Worm (Caenorhabditis elegans) whole organism, midembryonic: ENCODE measurements around the gene F14D7.3.

Source experiments
- T22C8.4 ChIP-seq: fragments of 200-800 bp; sonication (Bioruptor generic); IDR thresholded peaks from 2 replicates; pipeline ENCODE4 v1.3.6; 2022; ENCODE audit warnings: missing genetic modification characterization, missing compliant biosample characterization
- cog-1 ChIP-seq: sonication (generic microtip); optimal IDR thresholded peaks from 2 replicates; lab custom pipeline; 2016; ENCODE audit warnings: missing genetic modification characterization, missing compliant biosample characterization
- flt-1 ChIP-seq: fragments of 200-800 bp; sonication (Bioruptor generic); IDR thresholded peaks from 2 replicates; pipeline ENCODE4 v1.3.6; 2022; ENCODE audit warnings: missing genetic modification characterization, missing compliant biosample characterization
- klf-2 ChIP-seq: fragments of 200-800 bp; sonication (Bioruptor generic); conservative IDR thresholded peaks from 2 replicates; pipeline ENCODE4 v1.3.6; 2022; ENCODE audit warnings: missing genetic modification reagents, missing genetic modification characterization, missing compliant biosample characterization
- med-1 ChIP-seq: sonication (generic microtip); optimal IDR thresholded peaks from 2 replicates; lab custom pipeline; 2017; ENCODE audit warnings: missing genetic modification characterization, mild to moderate bottlenecking, missing compliant biosample characterization, antibody characterized with exemption, missing genetic modification reagents; ENCODE audit not compliant: insufficient read depth
- ref-1 ChIP-seq: fragments of 200-800 bp; sonication (Bioruptor generic); conservative IDR thresholded peaks from 2 replicates; pipeline ENCODE4 v1.3.6; 2022; ENCODE audit warnings: missing genetic modification reagents, missing genetic modification characterization, missing compliant biosample characterization
- tab-1 ChIP-seq: fragments of 200-800 bp; sonication (Bioruptor generic); IDR thresholded peaks from 2 replicates; pipeline ENCODE4 v1.3.6; 2022; ENCODE audit warnings: missing genetic modification characterization, missing compliant biosample characterization
- ztf-23 ChIP-seq: fragments of 200-800 bp; sonication (Bioruptor generic); IDR thresholded peaks from 2 replicates; pipeline ENCODE4 v1.3.6; 2022; ENCODE audit warnings: missing genetic modification reagents, missing genetic modification characterization, missing compliant biosample characterization
- ztf-29 ChIP-seq: fragments of 200-800 bp; sonication (Bioruptor generic); IDR thresholded peaks from 2 replicates; pipeline ENCODE4 v1.3.6; 2022; ENCODE audit warnings: missing genetic modification reagents, missing genetic modification characterization, missing compliant biosample characterization

The F14D7.3 gene

DNA sequence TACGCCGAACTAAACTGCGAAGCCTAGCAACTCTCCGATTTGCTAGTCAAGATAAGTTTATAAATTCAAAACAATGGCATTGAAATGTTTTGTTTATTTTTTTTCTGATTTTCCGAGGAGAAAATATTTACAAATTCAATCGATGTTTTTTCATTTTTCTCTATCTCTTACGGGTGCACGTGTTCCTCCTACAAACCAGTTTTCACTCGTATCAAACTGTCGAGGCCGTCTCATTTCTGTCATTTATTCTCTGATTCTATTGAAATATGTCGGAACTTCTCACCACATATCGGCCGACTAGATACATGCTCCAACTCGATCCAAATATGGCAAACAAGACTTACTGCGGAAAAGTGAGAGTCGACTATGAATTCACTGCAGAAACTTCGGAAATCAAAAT lies 34.9 kb downstream of the F14D7.3 start, which contains the start of gene F47B8.8:
F47B8.8 (plus strand) TSS at position 257 of the 400 bp plus-strand sequence.
- TF ChIP-seq ztf-23 (no peak), flt-1 (GFP tag; lab: Robert Waterston, UW) (no peak), klf-2 (GFP tag; lab: Robert Waterston, UW) (no peak), ref-1 (GFP tag; lab: Robert Waterston, UW) (no peak), med-1 (no peak), T22C8.4 (no peak), cog-1 (tag; lab: Kevin White, UChicago) (no peak), ztf-29 (GFP tag; lab: Robert Waterston, UW) (no peak), tab-1 (GFP tag; lab: Robert Waterston, UW) (no peak)

DNA sequence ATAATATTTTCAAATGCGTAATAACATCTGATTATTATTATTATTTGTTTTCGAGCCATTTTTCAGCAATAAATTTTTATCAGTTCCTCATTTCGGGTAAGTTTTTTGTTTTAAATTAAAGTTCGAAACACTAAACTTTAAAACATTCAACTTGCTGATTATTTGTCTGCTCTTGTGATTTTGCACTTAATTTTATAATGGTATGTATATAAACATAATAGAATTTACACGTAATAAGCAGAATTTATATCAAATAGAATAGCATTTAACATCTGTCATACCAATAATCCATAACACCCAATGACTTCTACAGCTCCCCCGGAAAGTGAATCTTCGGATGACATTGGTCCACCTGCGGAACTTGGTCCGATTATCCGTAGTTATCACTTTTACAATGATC lies 36.5 kb downstream of the F14D7.3 start, which contains the start of gene srm-4:
srm-4 (plus strand) TSS at position 301 of the 400 bp plus-strand sequence.
- no peak for TF ChIP-seq ztf-29 (GFP tag; lab: Robert Waterston, UW)
- no peak for TF ChIP-seq med-1
- no peak for TF ChIP-seq ref-1 (GFP tag; lab: Robert Waterston, UW)

DNA sequence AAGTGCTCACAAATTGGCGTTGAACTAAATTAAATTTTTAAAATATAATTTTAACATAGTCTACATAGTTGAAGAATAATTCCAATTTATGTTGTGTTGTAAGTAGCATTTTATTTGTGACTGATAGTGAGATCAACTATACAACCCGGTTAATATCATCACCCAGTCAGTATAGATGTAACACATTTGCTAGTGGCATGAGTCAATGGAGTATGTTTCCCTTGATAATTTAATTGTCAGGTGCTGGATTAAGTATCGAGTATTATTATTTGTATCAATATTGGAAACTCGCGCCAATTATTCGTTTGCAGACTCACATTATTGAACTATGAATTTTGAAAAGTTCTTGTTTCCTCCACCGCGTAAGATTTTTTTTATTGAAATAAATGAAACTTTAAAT lies 38.3 kb downstream of the F14D7.3 start, which contains the start of gene srm-5:
srm-5 (plus strand) TSS at position 301 of the 400 bp plus-strand sequence.
- no peak for TF ChIP-seq med-1
- TF ChIP-seq ztf-29 (GFP tag; lab: Robert Waterston, UW) = no peak

DNA sequence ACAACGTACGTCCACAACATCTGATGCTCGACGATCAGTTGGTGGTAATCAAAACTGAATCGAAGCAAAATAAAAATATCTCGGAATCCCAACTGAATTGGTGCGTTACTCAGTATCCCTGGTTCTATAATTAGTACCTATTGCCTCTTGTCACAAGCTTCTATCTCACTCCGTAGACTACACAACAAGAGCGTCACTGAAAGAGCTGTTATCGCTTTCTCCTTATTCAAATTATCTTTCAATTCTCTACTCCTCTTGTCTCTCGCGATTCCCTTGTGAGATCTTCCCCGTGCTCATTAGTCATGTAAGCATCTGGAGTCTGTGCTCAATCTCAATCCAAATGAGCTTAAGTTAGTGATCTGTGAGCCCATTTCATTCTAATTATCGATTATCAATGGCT lies 40.1 kb downstream of the F14D7.3 start, which contains the start of gene srm-6:
srm-6 (plus strand) TSS at position 301 of the 400 bp plus-strand sequence.
- TF ChIP-seq tab-1 (GFP tag; lab: Robert Waterston, UW) (no peak), klf-2 (GFP tag; lab: Robert Waterston, UW) (no peak), ztf-23 (no peak), T22C8.4 (no peak), med-1 (no peak)

DNA sequence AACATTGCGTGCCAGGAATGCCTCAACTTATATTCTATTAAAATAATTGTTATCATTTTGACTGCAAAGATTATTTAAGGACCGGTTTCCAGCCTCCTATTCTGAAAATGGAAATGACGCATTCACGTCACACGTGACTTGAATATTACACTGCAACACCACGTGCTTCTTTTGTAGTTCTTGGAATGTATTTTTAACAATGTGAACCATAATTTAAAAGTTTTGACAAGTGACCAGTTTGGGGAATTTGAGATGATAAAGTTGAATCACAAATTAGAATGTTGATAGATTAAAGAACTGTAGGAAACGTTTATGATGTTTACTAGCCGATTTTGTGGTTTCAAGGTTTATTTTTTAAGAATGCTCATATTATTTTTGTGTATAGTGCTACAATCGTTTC lies 45.1 kb downstream of the F14D7.3 start, which contains the start of gene F47B8.10:
F47B8.10 (plus strand) TSS at position 301 of the 400 bp plus-strand sequence.
- TF ChIP-seq med-1 (no peak), ref-1 (GFP tag; lab: Robert Waterston, UW) (no peak), ztf-29 (GFP tag; lab: Robert Waterston, UW) (no peak), klf-2 (GFP tag; lab: Robert Waterston, UW) (no peak), flt-1 (GFP tag; lab: Robert Waterston, UW) (no peak), ztf-23 (no peak), tab-1 (GFP tag; lab: Robert Waterston, UW) (no peak), cog-1 (tag; lab: Kevin White, UChicago) (no peak), T22C8.4 (no peak)
